Worm (Caenorhabditis elegans) whole organism, L3 larva: ENCODE data around the gene T08G5.1.

ENCODE experiments used
- R02D3.7 ChIP-seq: fragments of 150-350 bp; optimal IDR thresholded peaks from 2 replicates; lab custom pipeline; 2014; ENCODE audit warnings: missing biosample characterization, missing genetic modification characterization
- ZK546.5 ChIP-seq: sonication (generic microtip); optimal IDR thresholded peaks from 2 replicates; lab custom pipeline; 2017; ENCODE audit warnings: missing biosample characterization, missing genetic modification characterization
- aly-2 ChIP-seq: fragments of 150-350 bp; optimal IDR thresholded peaks from 2 replicates; lab custom pipeline; 2014; ENCODE audit warnings: missing biosample characterization, missing genetic modification characterization
- ama-1 ChIP-seq: fragments of 150-350 bp; optimal IDR thresholded peaks from 2 replicates; lab custom pipeline; 2018
- ceh-28 ChIP-seq: fragments of 150-350 bp; optimal IDR thresholded peaks from 2 replicates; lab custom pipeline; 2014; ENCODE audit warnings: missing biosample characterization, missing genetic modification reagents, missing genetic modification characterization
- ceh-9 ChIP-seq: sonication (generic microtip); optimal IDR thresholded peaks from 2 replicates; lab custom pipeline; 2018; ENCODE audit warnings: missing biosample characterization, missing genetic modification characterization
- daf-12 ChIP-seq: fragments of 150-350 bp; optimal IDR thresholded peaks from 2 replicates; lab custom pipeline; 2014; ENCODE audit warnings: missing biosample characterization, missing genetic modification reagents, missing genetic modification characterization
- egl-5 ChIP-seq: fragments of 150-350 bp; optimal IDR thresholded peaks from 2 replicates; lab custom pipeline; 2017; ENCODE audit warnings: missing biosample characterization, missing genetic modification reagents, missing genetic modification characterization, inconsistent platforms
- elt-1 ChIP-seq: fragments of 150-350 bp; optimal IDR thresholded peaks from 2 replicates; lab custom pipeline; 2014; ENCODE audit warnings: missing biosample characterization, missing genetic modification characterization
- elt-2 ChIP-seq: sonication (generic microtip); optimal IDR thresholded peaks from 2 replicates; lab custom pipeline; 2016; ENCODE audit warnings: missing genetic modification reagents, mild to moderate bottlenecking, missing genetic modification characterization, missing compliant biosample characterization
- eor-1 ChIP-seq, 2 experiments: fragments of 150-350 bp; optimal IDR thresholded peaks; 2 replicates each; lab custom pipeline; 2014 to 2018; ENCODE audit warnings: missing biosample characterization in 2 of 2, missing genetic modification characterization in 2 of 2
- fkh-10 ChIP-seq: sonication (generic microtip); optimal IDR thresholded peaks from 2 replicates; lab custom pipeline; 2017; ENCODE audit warnings: missing biosample characterization, missing genetic modification reagents, missing genetic modification characterization
- hmg-11 ChIP-seq: sonication (generic microtip); optimal IDR thresholded peaks from 2 replicates; lab custom pipeline; 2016; ENCODE audit warnings: missing genetic modification characterization, missing compliant biosample characterization
- jun-1 ChIP-seq: fragments of 150-350 bp; optimal IDR thresholded peaks from 2 replicates; lab custom pipeline; 2014; ENCODE audit warnings: missing biosample characterization, missing genetic modification reagents, missing genetic modification characterization
- lin-15B ChIP-seq: fragments of 150-350 bp; optimal IDR thresholded peaks from 2 replicates; lab custom pipeline; 2014; ENCODE audit warnings: missing biosample characterization, missing genetic modification characterization
- lin-39 ChIP-seq: fragments of 150-350 bp; optimal IDR thresholded peaks from 2 replicates; lab custom pipeline; 2018; ENCODE audit warnings: missing biosample characterization, missing genetic modification reagents, missing genetic modification characterization
- lsy-12 ChIP-seq: sonication (generic microtip); optimal IDR thresholded peaks from 2 replicates; lab custom pipeline; 2016; ENCODE audit warnings: mild to moderate bottlenecking, missing genetic modification characterization, missing compliant biosample characterization
- mdl-1 ChIP-seq: fragments of 150-350 bp; optimal IDR thresholded peaks from 2 replicates; lab custom pipeline; 2014; ENCODE audit warnings: missing biosample characterization, missing genetic modification characterization
- mml-1 ChIP-seq: fragments of 150-350 bp; sonication (generic microtip); optimal IDR thresholded peaks from 3 replicates; lab custom pipeline; 2014; ENCODE audit warnings: missing biosample characterization, missing genetic modification characterization
- nfya-1 ChIP-seq: sonication (generic microtip); optimal IDR thresholded peaks from 2 replicates; lab custom pipeline; 2017; ENCODE audit warnings: missing genetic modification characterization, mild to moderate bottlenecking, missing compliant biosample characterization, antibody characterized with exemption, moderate library complexity; ENCODE audit not compliant: insufficient read depth
- nhr-11 ChIP-seq: fragments of 150-350 bp; optimal IDR thresholded peaks from 2 replicates; lab custom pipeline; 2014; ENCODE audit warnings: missing biosample characterization, missing genetic modification characterization
- nhr-12 ChIP-seq: fragments of 150-350 bp; optimal IDR thresholded peaks from 2 replicates; lab custom pipeline; 2014; ENCODE audit warnings: missing biosample characterization, missing genetic modification characterization
- nhr-23 ChIP-seq: fragments of 150-350 bp; optimal IDR thresholded peaks from 2 replicates; lab custom pipeline; 2014; ENCODE audit warnings: missing biosample characterization, missing genetic modification reagents, missing genetic modification characterization
- nhr-237 ChIP-seq: fragments of 150-350 bp; optimal IDR thresholded peaks from 2 replicates; lab custom pipeline; 2014; ENCODE audit warnings: missing biosample characterization, missing genetic modification characterization
- nhr-25 ChIP-seq: sonication (generic microtip); optimal IDR thresholded peaks from 2 replicates; lab custom pipeline; 2017; ENCODE audit warnings: missing biosample characterization, missing genetic modification characterization
- nhr-28 ChIP-seq: fragments of 150-350 bp; optimal IDR thresholded peaks from 2 replicates; lab custom pipeline; 2014; ENCODE audit warnings: missing biosample characterization, missing genetic modification characterization
- nhr-43 ChIP-seq: sonication (generic microtip); optimal IDR thresholded peaks from 2 replicates; lab custom pipeline; 2016; ENCODE audit warnings: mild to moderate bottlenecking, missing genetic modification characterization, missing compliant biosample characterization; ENCODE audit not compliant: poor library complexity, severe bottlenecking
- nhr-76 ChIP-seq: fragments of 150-350 bp; sonication (generic microtip); optimal IDR thresholded peaks from 5 replicates; lab custom pipeline; 2014; ENCODE audit warnings: missing biosample characterization, missing genetic modification characterization
- nhr-77 ChIP-seq: fragments of 150-350 bp; optimal IDR thresholded peaks from 2 replicates; lab custom pipeline; 2014; ENCODE audit warnings: missing biosample characterization, missing genetic modification characterization
- pha-4 ChIP-seq: fragments of 150-350 bp; optimal IDR thresholded peaks from 2 replicates; lab custom pipeline; 2014; ENCODE audit warnings: missing biosample characterization, missing genetic modification reagents, missing genetic modification characterization
- pqm-1 ChIP-seq: fragments of 150-350 bp; optimal IDR thresholded peaks from 2 replicates; lab custom pipeline; 2017; ENCODE audit warnings: missing biosample characterization, missing genetic modification characterization, inconsistent platforms
- skn-1 ChIP-seq: fragments of 150-350 bp; optimal IDR thresholded peaks from 2 replicates; lab custom pipeline; 2014; ENCODE audit warnings: missing biosample characterization, missing genetic modification characterization
- snpc-4 ChIP-seq: fragments of 150-350 bp; optimal IDR thresholded peaks from 2 replicates; lab custom pipeline; 2014; ENCODE audit warnings: missing biosample characterization, missing genetic modification characterization
- tbx-2 ChIP-seq: sonication (generic microtip); optimal IDR thresholded peaks from 2 replicates; lab custom pipeline; 2016; ENCODE audit warnings: mild to moderate bottlenecking, missing genetic modification characterization, missing compliant biosample characterization
- unc-39 ChIP-seq: sonication (generic microtip); optimal IDR thresholded peaks from 4 replicates; lab custom pipeline; 2017; ENCODE audit warnings: missing biosample characterization, missing genetic modification characterization
- ztf-4 ChIP-seq: fragments of 150-350 bp; optimal IDR thresholded peaks from 2 replicates; lab custom pipeline; 2014; ENCODE audit warnings: missing biosample characterization, missing genetic modification characterization

Gene T08G5.1

ce11 chrV:14010021-14010420 lies 8.5 kb upstream of the T08G5.1 start:
- no peak for TF ChIP-seq ama-1
- no peak for TF ChIP-seq nhr-28 (tag; lab: Kevin White, UChicago)
- TF ChIP-seq pqm-1 (tag; lab: Kevin White, UChicago) = no peak
- no peak for TF ChIP-seq ceh-28 (tag; lab: Kevin White, UChicago)
- TF ChIP-seq ztf-4 (tag; lab: Kevin White, UChicago) = no peak
- TF ChIP-seq tbx-2 (tag; lab: Kevin White, UChicago) = no peak
- no peak for TF ChIP-seq unc-39 (tag; lab: Kevin White, UChicago)
- no peak for TF ChIP-seq elt-2
- TF ChIP-seq egl-5 (tag; lab: Kevin White, UChicago) = no peak
- no peak for TF ChIP-seq aly-2 (tag; lab: Kevin White, UChicago)
- TF ChIP-seq daf-12 (tag; lab: Kevin White, UChicago) = no peak
- no peak for TF ChIP-seq eor-1 (tag; optimal IDR thresholded peaks at IDR 0.05; lab: Kevin White, UChicago)
- no peak for TF ChIP-seq R02D3.7 (tag; lab: Kevin White, UChicago)

- TF ChIP-seq ztf-4 (tag; lab: Kevin White, UChicago) = no peak
- no peak for TF ChIP-seq elt-2
- TF ChIP-seq nhr-23 = no peak
- no peak for TF ChIP-seq hmg-11 (tag; lab: Kevin White, UChicago)
- no peak for TF ChIP-seq nhr-25
- no peak for TF ChIP-seq ceh-9 (tag; lab: Kevin White, UChicago)
- TF ChIP-seq lsy-12 (tag; lab: Kevin White, UChicago) = no peak
- TF ChIP-seq R02D3.7 (tag; lab: Kevin White, UChicago) = no peak
- TF ChIP-seq snpc-4 (tag; lab: Kevin White, UChicago) = no peak
- no peak for TF ChIP-seq daf-12 (tag; lab: Kevin White, UChicago)
- TF ChIP-seq unc-39 (tag; lab: Kevin White, UChicago) = no peak
- no peak for TF ChIP-seq mml-1 (tag; lab: Kevin White, UChicago)
These were observed 7.1 kb upstream of the T08G5.1 start for ce11 chrV:14011427-14011826.

- TF ChIP-seq egl-5 (tag; lab: Kevin White, UChicago) (peak; percentile 42), nhr-237 (no peak), ceh-28 (tag; lab: Kevin White, UChicago) (peak; percentile 70), jun-1 (tag; lab: Kevin White, UChicago) (peak; percentile 28), nhr-23 (peak; percentile 77), mdl-1 (tag; lab: Kevin White, UChicago) (no peak), snpc-4 (tag; lab: Kevin White, UChicago) (peak; percentile 80), tbx-2 (tag; lab: Kevin White, UChicago) (no peak), nfya-1 (tag; lab: Kevin White, UChicago) (peak; percentile 78), nhr-76 (tag; lab: Kevin White, UChicago) (no peak), pha-4 (tag; lab: Kevin White, UChicago) (peak; percentile 79), skn-1 (peak; percentile 62), ZK546.5 (tag; lab: Kevin White, UChicago) (no peak), nhr-11 (tag; lab: Kevin White, UChicago) (peak; percentile 13), ama-1 (peak; percentile 58), nhr-12 (tag; lab: Kevin White, UChicago) (no peak), pqm-1 (tag; lab: Kevin White, UChicago) (peak; percentile 20), nhr-25 (peak; percentile 57), elt-1 (tag; lab: Kevin White, UChicago) (no peak), lin-15B (tag; lab: Kevin White, UChicago) (peak; percentile 80), fkh-10 (GFP tag; lab: Kevin White, UChicago) (peak; percentile 21), lsy-12 (tag; lab: Kevin White, UChicago) (peak; percentile 32), R02D3.7 (tag; lab: Kevin White, UChicago) (peak; percentile 28), nhr-43 (peak; percentile 33), daf-12 (tag; lab: Kevin White, UChicago) (no peak), nhr-77 (tag; lab: Kevin White, UChicago) (no peak), elt-2 (peak; percentile 55), lin-39 (tag; lab: Kevin White, UChicago) (peak; percentile 93), hmg-11 (tag; lab: Kevin White, UChicago) (peak; percentile 73)
These were observed 6.5 kb upstream of the T08G5.1 start, which contains the start of the genes ddx-17 and aip-1 for ce11 chrV:14012002-14012554. Gene ddx-17 (minus strand): TSS chrV:14012052. Gene aip-1 (plus strand): TSS chrV:14012333.
